Worm (Caenorhabditis elegans): ENCODE results near the gene B0244.15.

The B0244.15 gene

ce11 chrIII:5790550-5790949 lies 47.4 kb downstream of the B0244.15 start, which contains the start of gene rev-3:
Gene rev-3, minus strand, starts transcription at chrIII:5790650.
- TF ChIP-seq vab-7 (GFP tag; IDR thresholded peaks at IDR 0.05) (no peak), gei-8 (GFP tag; optimal IDR thresholded peaks at IDR 0.05) (no peak), spr-1 (tag; optimal IDR thresholded peaks at IDR 0.05) (no peak), tra-1 (GFP tag; IDR thresholded peaks at IDR 0.05) (no peak), T26A8.4 (GFP tag; IDR thresholded peaks at IDR 0.05) (no peak), nhr-237 (tag; optimal IDR thresholded peaks at IDR 0.05) (no peak), snpc-1.2 (GFP tag; IDR thresholded peaks at IDR 0.05) (no peak), mdl-1 (tag; optimal IDR thresholded peaks at IDR 0.05) (no peak), Y48G9A.11 (GFP tag; IDR thresholded peaks at IDR 0.05) (no peak), daf-8 (GFP tag; IDR thresholded peaks at IDR 0.05) (no peak), egl-27 (tag; optimal IDR thresholded peaks at IDR 0.05) (no peak), F37D6.2 (tag; optimal IDR thresholded peaks at IDR 0.05) (no peak), hmg-1.1 (GFP tag; IDR thresholded peaks at IDR 0.05) (no peak)

Data from whole organism, L4 larva.